Fruit fly (Drosophila melanogaster) whole organism, prepupa: ENCODE results near the gene smal.

Experiments used
- Blimp-1 ChIP-seq: fragments of 200-800 bp; sonication (Bioruptor generic); optimal IDR thresholded peaks from 3 replicates; lab custom pipeline; 2017; ENCODE audit warnings: missing biosample characterization, missing genetic modification characterization, mild to moderate bottlenecking, moderate library complexity, missing genetic modification reagents
- CG10631 ChIP-seq: fragments of 200-800 bp; sonication (Bioruptor generic); optimal IDR thresholded peaks from 2 replicates; lab custom pipeline; 2016; ENCODE audit warnings: missing biosample characterization, missing genetic modification characterization
- CG10669 ChIP-seq: fragments of 200-800 bp; sonication (Bioruptor generic); optimal IDR thresholded peaks from 3 replicates; lab custom pipeline; 2018; ENCODE audit warnings: missing biosample characterization, mild to moderate bottlenecking, missing genetic modification characterization, moderate library complexity
- CG11762 ChIP-seq: fragments of 200-800 bp; sonication (Bioruptor generic); optimal IDR thresholded peaks from 3 replicates; lab custom pipeline; 2016; ENCODE audit warnings: missing biosample characterization, missing genetic modification characterization; ENCODE audit not compliant: insufficient read depth
- CG11902 ChIP-seq: fragments of 200-800 bp; sonication (Bioruptor generic); optimal IDR thresholded peaks from 3 replicates; lab custom pipeline; 2016; ENCODE audit warnings: missing biosample characterization, missing genetic modification characterization
- CG15336 ChIP-seq: fragments of 200-800 bp; sonication (Bioruptor generic); IDR thresholded peaks from 2 replicates; pipeline ENCODE4 v1.3.6; 2022; ENCODE audit warnings: missing biosample characterization, missing genetic modification characterization
- CG1621 ChIP-seq: fragments of 200-800 bp; sonication (Bioruptor generic); optimal IDR thresholded peaks from 3 replicates; lab custom pipeline; 2018; ENCODE audit warnings: missing biosample characterization, mild to moderate bottlenecking, missing genetic modification characterization
- CG16779 ChIP-seq: fragments of 200-800 bp; sonication (Bioruptor generic); optimal IDR thresholded peaks from 3 replicates; lab custom pipeline; 2017; ENCODE audit warnings: missing biosample characterization, mild to moderate bottlenecking, missing genetic modification characterization
- CG3032 ChIP-seq: fragments of 200-800 bp; optimal IDR thresholded peaks from 2 replicates; lab custom pipeline; 2019; ENCODE audit warnings: missing biosample characterization, mild to moderate bottlenecking, missing genetic modification characterization, moderate library complexity
- CG31627 ChIP-seq: fragments of 200-800 bp; sonication (Bioruptor generic); optimal IDR thresholded peaks from 3 replicates; lab custom pipeline; 2016; ENCODE audit warnings: missing biosample characterization, missing genetic modification characterization
- CG32006 ChIP-seq: fragments of 200-800 bp; sonication (Bioruptor generic); optimal IDR thresholded peaks from 3 replicates; lab custom pipeline; 2017; ENCODE audit warnings: missing biosample characterization, mild to moderate bottlenecking, missing genetic modification characterization
- CG34406 ChIP-seq: fragments of 200-800 bp; sonication (Bioruptor generic); optimal IDR thresholded peaks from 3 replicates; lab custom pipeline; 2016; ENCODE audit warnings: missing biosample characterization, missing genetic modification characterization
- CG3919 ChIP-seq: fragments of 200-800 bp; sonication (Bioruptor generic); optimal IDR thresholded peaks from 3 replicates; lab custom pipeline; 2016; ENCODE audit warnings: missing biosample characterization, missing genetic modification characterization
- CG4318 ChIP-seq: fragments of 200-800 bp; sonication (Bioruptor generic); optimal IDR thresholded peaks from 3 replicates; lab custom pipeline; 2017; ENCODE audit warnings: missing biosample characterization, mild to moderate bottlenecking, missing genetic modification characterization
- CG6163 ChIP-seq: fragments of 200-800 bp; sonication (Bioruptor generic); IDR thresholded peaks from 3 replicates; pipeline ENCODE4 v1.3.6; 2022; ENCODE audit warnings: missing biosample characterization, missing genetic modification characterization
- CG6792 ChIP-seq: fragments of 200-800 bp; sonication (Bioruptor generic); optimal IDR thresholded peaks from 3 replicates; lab custom pipeline; 2016; ENCODE audit warnings: missing biosample characterization, missing genetic modification characterization
- CG6808 ChIP-seq: fragments of 200-800 bp; sonication (Bioruptor generic); optimal IDR thresholded peaks from 3 replicates; lab custom pipeline; 2017; ENCODE audit warnings: missing biosample characterization, missing genetic modification characterization, mild to moderate bottlenecking, moderate library complexity, missing genetic modification reagents
- CG6854 ChIP-seq: fragments of 200-800 bp; sonication (Bioruptor generic); optimal IDR thresholded peaks from 2 replicates; lab custom pipeline; 2017; ENCODE audit warnings: missing biosample characterization, mild to moderate bottlenecking, missing genetic modification characterization
- CG7368 ChIP-seq: fragments of 200-800 bp; sonication (Bioruptor generic); optimal IDR thresholded peaks from 3 replicates; lab custom pipeline; 2016; ENCODE audit warnings: missing biosample characterization, missing genetic modification characterization
- CG8119 ChIP-seq: fragments of 200-800 bp; sonication (Bioruptor generic); IDR thresholded peaks from 3 replicates; pipeline ENCODE4 v1.3.6; 2022; ENCODE audit warnings: missing biosample characterization, missing genetic modification characterization
- CG8319 ChIP-seq: fragments of 200-800 bp; sonication (Bioruptor generic); optimal IDR thresholded peaks from 3 replicates; lab custom pipeline; 2016; ENCODE audit warnings: missing biosample characterization, missing genetic modification characterization
- Eip75B ChIP-seq: fragments of 200-800 bp; sonication (Bioruptor generic); optimal IDR thresholded peaks from 3 replicates; lab custom pipeline; 2016; ENCODE audit warnings: missing biosample characterization, missing genetic modification characterization
- Eip78C ChIP-seq: fragments of 200-800 bp; sonication (Bioruptor generic); peaks from one replicate; lab custom pipeline; 2016; ENCODE audit warnings: missing biosample characterization, missing genetic modification characterization
- Eip93F ChIP-seq: fragments of 200-800 bp; sonication (Bioruptor generic); optimal IDR thresholded peaks from 2 replicates; lab custom pipeline; 2016; ENCODE audit warnings: missing biosample characterization, mild to moderate bottlenecking, missing genetic modification characterization
- Ets21C ChIP-seq: fragments of 200-800 bp; sonication (Bioruptor generic); optimal IDR thresholded peaks from 3 replicates; lab custom pipeline; 2016; ENCODE audit warnings: missing biosample characterization, missing genetic modification characterization
- Ets96B ChIP-seq: fragments of 200-800 bp; optimal IDR thresholded peaks from 2 replicates; lab custom pipeline; 2019; ENCODE audit warnings: missing biosample characterization, mild to moderate bottlenecking, missing genetic modification characterization, moderate library complexity
- Gug ChIP-seq: fragments of 200-800 bp; sonication (Bioruptor generic); IDR thresholded peaks from 2 replicates; pipeline ENCODE4 v1.3.6; 2022; ENCODE audit warnings: missing biosample characterization, missing genetic modification characterization
- Hr38 ChIP-seq: sonication (Bioruptor generic); optimal IDR thresholded peaks from 2 replicates; lab custom pipeline; 2016; ENCODE audit warnings: missing biosample characterization, missing genetic modification characterization
- Hr39 ChIP-seq: fragments of 200-800 bp; sonication (Bioruptor generic); optimal IDR thresholded peaks from 2 replicates; lab custom pipeline; 2016; ENCODE audit warnings: missing biosample characterization, missing genetic modification characterization
- Hr4 ChIP-seq: fragments of 200-800 bp; sonication (Bioruptor generic); optimal IDR thresholded peaks from 3 replicates; lab custom pipeline; 2016; ENCODE audit warnings: missing biosample characterization, missing genetic modification characterization
- Lpt ChIP-seq: fragments of 200-800 bp; sonication (Bioruptor generic); optimal IDR thresholded peaks from 3 replicates; lab custom pipeline; 2016; ENCODE audit warnings: missing biosample characterization, missing genetic modification characterization
- Met ChIP-seq: fragments of 200-800 bp; sonication (Bioruptor generic); optimal IDR thresholded peaks from 3 replicates; lab custom pipeline; 2016; ENCODE audit warnings: missing biosample characterization, missing genetic modification characterization
- OdsH ChIP-seq: fragments of 200-800 bp; sonication (Bioruptor generic); optimal IDR thresholded peaks from 3 replicates; lab custom pipeline; 2016; ENCODE audit warnings: missing biosample characterization, missing genetic modification characterization
- Smox ChIP-seq: fragments of 200-800 bp; sonication (Bioruptor generic); optimal IDR thresholded peaks from 3 replicates; lab custom pipeline; 2016; ENCODE audit warnings: missing biosample characterization, missing genetic modification characterization
- Sox102F ChIP-seq: fragments of 200-800 bp; sonication (Bioruptor generic); optimal IDR thresholded peaks from 2 replicates; lab custom pipeline; 2016; ENCODE audit warnings: missing biosample characterization, mild to moderate bottlenecking, missing genetic modification characterization
- Sox14 ChIP-seq: fragments of 200-800 bp; sonication (Bioruptor generic); optimal IDR thresholded peaks from 3 replicates; lab custom pipeline; 2016; ENCODE audit warnings: missing biosample characterization, missing genetic modification characterization
- Sox15 ChIP-seq: fragments of 200-800 bp; sonication (Bioruptor generic); optimal IDR thresholded peaks from 3 replicates; lab custom pipeline; 2016; ENCODE audit warnings: missing biosample characterization, missing genetic modification characterization
- achi ChIP-seq: fragments of 200-800 bp; sonication (Bioruptor generic); optimal IDR thresholded peaks from 3 replicates; lab custom pipeline; 2016; ENCODE audit warnings: missing biosample characterization, missing genetic modification characterization
- acj6 ChIP-seq: fragments of 200-800 bp; sonication (Bioruptor generic); optimal IDR thresholded peaks from 3 replicates; lab custom pipeline; 2016; ENCODE audit warnings: missing biosample characterization, missing genetic modification characterization
- dac ChIP-seq: fragments of 200-800 bp; sonication (Bioruptor generic); optimal IDR thresholded peaks from 2 replicates; lab custom pipeline; 2017; ENCODE audit warnings: missing biosample characterization, mild to moderate bottlenecking, missing genetic modification characterization
- dsx ChIP-seq: fragments of 200-800 bp; optimal IDR thresholded peaks from 3 replicates; lab custom pipeline; 2019; ENCODE audit warnings: missing biosample characterization, mild to moderate bottlenecking, missing genetic modification characterization, moderate library complexity; ENCODE audit not compliant: poor library complexity, severe bottlenecking
- eg ChIP-seq: fragments of 200-800 bp; sonication (Bioruptor generic); IDR thresholded peaks from 3 replicates; pipeline ENCODE4 v1.3.6; 2022; ENCODE audit warnings: missing biosample characterization, missing genetic modification characterization
- esn ChIP-seq: fragments of 200-800 bp; sonication (Bioruptor generic); optimal IDR thresholded peaks from 2 replicates; lab custom pipeline; 2016; ENCODE audit warnings: missing biosample characterization, mild to moderate bottlenecking, missing genetic modification characterization, moderate library complexity
- fd59A ChIP-seq: fragments of 200-800 bp; sonication (Bioruptor generic); optimal IDR thresholded peaks from 2 replicates; lab custom pipeline; 2017; ENCODE audit warnings: missing biosample characterization, mild to moderate bottlenecking, missing genetic modification characterization, missing genetic modification reagents
- fkh ChIP-seq: fragments of 200-800 bp; sonication (Bioruptor generic); optimal IDR thresholded peaks from 3 replicates; lab custom pipeline; 2017; ENCODE audit warnings: missing biosample characterization, mild to moderate bottlenecking, missing genetic modification characterization, moderate library complexity
- net ChIP-seq: fragments of 200-800 bp; sonication (Bioruptor generic); optimal IDR thresholded peaks from 3 replicates; lab custom pipeline; 2016; ENCODE audit warnings: missing biosample characterization, missing genetic modification characterization
- pdm3 ChIP-seq: fragments of 200-800 bp; sonication (Bioruptor generic); optimal IDR thresholded peaks from 3 replicates; lab custom pipeline; 2016; ENCODE audit warnings: missing biosample characterization, missing genetic modification characterization
- salr ChIP-seq, 2 experiments: fragments of 200-800 bp; sonication (Bioruptor generic); optimal IDR thresholded peaks; 3 replicates each; lab custom pipeline; 2016 to 2018; ENCODE audit warnings: missing biosample characterization in 2 of 2, missing genetic modification characterization in 2 of 2, mild to moderate bottlenecking in 1 of 2
- spab ChIP-seq: fragments of 200-800 bp; sonication (Bioruptor generic); optimal IDR thresholded peaks from 2 replicates; lab custom pipeline; 2017; ENCODE audit warnings: missing biosample characterization, mild to moderate bottlenecking, missing genetic modification characterization, missing genetic modification reagents
- ss ChIP-seq, 2 experiments: fragments of 200-800 bp; sonication (Bioruptor generic); optimal IDR thresholded peaks; 2 replicates in 1 of 2; 3 replicates in 1 of 2; lab custom pipeline; 2017 to 2018; ENCODE audit warnings: mild to moderate bottlenecking in 2 of 2, missing biosample characterization in 2 of 2, missing genetic modification characterization in 2 of 2, moderate library complexity in 1 of 2
- svp ChIP-seq: fragments of 200-800 bp; sonication (Bioruptor generic); peaks from one replicate; lab custom pipeline; 2016; ENCODE audit warnings: missing biosample characterization, missing genetic modification characterization
- topi ChIP-seq: fragments of 200-800 bp; sonication (Bioruptor generic); optimal IDR thresholded peaks from 3 replicates; lab custom pipeline; 2016; ENCODE audit warnings: missing biosample characterization, missing genetic modification characterization

Gene smal

dm6 chr2L:6165686-6166085 lies 13.2 kb upstream of the smal start:
- peak; percentile 77 for TF ChIP-seq Sox102F (GFP tag; lab: Kevin White, UChicago)
- no peak for TF ChIP-seq CG6854 (GFP tag; lab: Kevin White, UChicago)
- TF ChIP-seq CG4318 (GFP tag; lab: Kevin White, UChicago): no peak
- TF ChIP-seq CG3919: peak; percentile 75
- TF ChIP-seq Blimp-1 (GFP tag; lab: Kevin White, UChicago): peak; percentile 6
- TF ChIP-seq CG6163 (GFP tag; lab: Robert Waterston, UW): peak; percentile 67; the same call in 2 of the 3 replicates
- peak; percentile 60 for TF ChIP-seq Ets21C (GFP tag; lab: Kevin White, UChicago)
- peak; percentile 83 for TF ChIP-seq CG6792 (GFP tag; lab: Kevin White, UChicago)
- peak; percentile 69 for TF ChIP-seq pdm3
- TF ChIP-seq Eip93F (GFP tag; lab: Kevin White, UChicago): no peak
- TF ChIP-seq svp (GFP tag; lab: Kevin White, UChicago): peak; percentile 90
- TF ChIP-seq CG11902 (GFP tag; lab: Kevin White, UChicago): peak; percentile 74
- peak; percentile 84 for TF ChIP-seq Hr39 (GFP tag; lab: Kevin White, UChicago)
- peak; percentile 48 for TF ChIP-seq CG6808 (GFP tag; lab: Kevin White, UChicago)
- TF ChIP-seq Sox15 (GFP tag; lab: Kevin White, UChicago): peak; percentile 68
- peak; percentile 78 for TF ChIP-seq Met (GFP tag; lab: Kevin White, UChicago)
- peak; percentile 57 for TF ChIP-seq CG7368 (GFP tag; lab: Kevin White, UChicago)
- peak; percentile 80 for TF ChIP-seq Sox14 (GFP tag; lab: Kevin White, UChicago)
- peak; percentile 67 for TF ChIP-seq CG34406 (GFP tag; lab: Kevin White, UChicago)
- peak; percentile 67 for TF ChIP-seq CG1621 (tag; lab: Kevin White, UChicago)
- peak; percentile 61 for TF ChIP-seq achi
- TF ChIP-seq Smox: peak; percentile 68
- peak; percentile 3 for TF ChIP-seq CG16779
- TF ChIP-seq CG10669 (GFP tag; lab: Kevin White, UChicago): peak; percentile 78
- TF ChIP-seq dac: no peak
- TF ChIP-seq acj6: peak; percentile 71
- TF ChIP-seq CG8119 (GFP tag; lab: Robert Waterston, UW): no peak
- TF ChIP-seq Gug (GFP tag; lab: Robert Waterston, UW): no peak
- TF ChIP-seq eg: no peak
- peak; percentile 80 for TF ChIP-seq esn (GFP tag; lab: Kevin White, UChicago)
- TF ChIP-seq fkh (GFP tag; lab: Kevin White, UChicago): no peak
- no peak for TF ChIP-seq CG32006 (GFP tag; lab: Kevin White, UChicago)
- TF ChIP-seq salr (GFP tag; optimal IDR thresholded peaks at IDR 0.05; lab: Kevin White, UChicago): peak; percentile 40 to 64
- no peak for TF ChIP-seq CG15336 (GFP tag; lab: Robert Waterston, UW)
- TF ChIP-seq Eip75B (GFP tag; lab: Kevin White, UChicago): peak; percentile 72
- TF ChIP-seq topi (GFP tag; lab: Kevin White, UChicago): peak; percentile 85
- peak; percentile 76 for TF ChIP-seq CG31627 (GFP tag; lab: Kevin White, UChicago)
- TF ChIP-seq dsx: peak; percentile 52
- TF ChIP-seq OdsH (GFP tag; lab: Kevin White, UChicago): peak; percentile 74
- TF ChIP-seq CG3032 (tag; lab: Kevin White, UChicago): peak; percentile 75
- peak; percentile 82 for TF ChIP-seq Ets96B (tag; lab: Kevin White, UChicago)
- no peak for TF ChIP-seq Hr38 (GFP tag; lab: Kevin White, UChicago)
- TF ChIP-seq CG8319 (GFP tag; lab: Kevin White, UChicago): peak; percentile 53
- peak; percentile 49 for TF ChIP-seq net (GFP tag; lab: Kevin White, UChicago)
- peak; percentile 97 for TF ChIP-seq Eip78C (GFP tag; lab: Kevin White, UChicago)
- peak; percentile 35 for TF ChIP-seq Lpt (GFP tag; lab: Kevin White, UChicago)
- peak; percentile 70 for TF ChIP-seq fd59A (GFP tag; lab: Kevin White, UChicago)
- TF ChIP-seq spab: peak; percentile 66
- peak; percentile 9 for TF ChIP-seq CG11762 (GFP tag; lab: Kevin White, UChicago)
- TF ChIP-seq Hr4 (GFP tag; lab: Kevin White, UChicago): no peak
- peak; percentile 73 for TF ChIP-seq CG10631 (GFP tag; lab: Kevin White, UChicago)
- peak; percentile 52 to 69 for TF ChIP-seq ss (GFP tag; optimal IDR thresholded peaks at IDR 0.05; lab: Kevin White, UChicago)
